Worm (Caenorhabditis elegans) whole organism, mixed stage, embryonic: Measurements from ENCODE around the gene K10G6.5.

Experiments used
- M03D4.4 ChIP-seq: sonication (generic microtip); optimal IDR thresholded peaks from 2 replicates; lab custom pipeline; 2017; ENCODE audit warnings: mild to moderate bottlenecking, missing genetic modification characterization, missing compliant biosample characterization
- blmp-1 ChIP-seq: fragments of 150-350 bp; optimal IDR thresholded peaks from 2 replicates; lab custom pipeline; 2014; ENCODE audit warnings: missing biosample characterization, missing genetic modification characterization
- ceh-39 ChIP-seq: fragments of 150-350 bp; optimal IDR thresholded peaks from 2 replicates; lab custom pipeline; 2014; ENCODE audit warnings: missing biosample characterization, missing genetic modification characterization
- ceh-43 ChIP-seq: fragments of 200-800 bp; sonication (Bioruptor generic); optimal IDR thresholded peaks from 2 replicates; lab custom pipeline; 2018; ENCODE audit warnings: mild to moderate bottlenecking, missing genetic modification characterization, moderate library complexity, missing compliant biosample characterization
- ceh-83 ChIP-seq: fragments of 200-800 bp; sonication (Bioruptor generic); optimal IDR thresholded peaks from 2 replicates; lab custom pipeline; 2018; ENCODE audit warnings: mild to moderate bottlenecking, missing genetic modification characterization, missing compliant biosample characterization
- cnd-1 ChIP-seq: fragments of 200-800 bp; sonication (Bioruptor generic); optimal IDR thresholded peaks from 2 replicates; lab custom pipeline; 2018; ENCODE audit warnings: mild to moderate bottlenecking, missing genetic modification characterization, missing compliant biosample characterization
- drap-1 ChIP-seq: fragments of 200-800 bp; sonication (Bioruptor generic); optimal IDR thresholded peaks from 3 replicates; lab custom pipeline; 2018; ENCODE audit warnings: mild to moderate bottlenecking, missing genetic modification characterization, missing compliant biosample characterization
- elt-1 ChIP-seq: sonication (generic microtip); optimal IDR thresholded peaks from 2 replicates; lab custom pipeline; 2017; ENCODE audit warnings: missing genetic modification characterization, mild to moderate bottlenecking, missing compliant biosample characterization, antibody characterized with exemption, moderate library complexity, borderline replicate concordance; ENCODE audit not compliant: insufficient read depth
- elt-3 ChIP-seq: fragments of 150-350 bp; optimal IDR thresholded peaks from 2 replicates; lab custom pipeline; 2014; ENCODE audit warnings: missing biosample characterization, missing genetic modification characterization
- flh-1 ChIP-seq: fragments of 200-800 bp; sonication (Bioruptor generic); optimal IDR thresholded peaks from 2 replicates; lab custom pipeline; 2018; ENCODE audit warnings: mild to moderate bottlenecking, missing genetic modification characterization, moderate library complexity, missing compliant biosample characterization
- ham-2 ChIP-seq: fragments of 200-800 bp; sonication (Bioruptor generic); optimal IDR thresholded peaks from 2 replicates; lab custom pipeline; 2018; ENCODE audit warnings: mild to moderate bottlenecking, missing genetic modification characterization, missing compliant biosample characterization
- hlh-1 ChIP-seq: fragments of 150-350 bp; optimal IDR thresholded peaks from 2 replicates; lab custom pipeline; 2014; ENCODE audit warnings: missing biosample characterization, missing genetic modification reagents, missing genetic modification characterization
- lin-13 ChIP-seq: fragments of 150-350 bp; optimal IDR thresholded peaks from 2 replicates; lab custom pipeline; 2014; ENCODE audit warnings: missing biosample characterization, missing genetic modification characterization
- lin-32 ChIP-seq: fragments of 200-800 bp; sonication (Bioruptor generic); optimal IDR thresholded peaks from 2 replicates; lab custom pipeline; 2018; ENCODE audit warnings: mild to moderate bottlenecking, missing genetic modification characterization, missing compliant biosample characterization
- lsy-2 ChIP-seq: fragments of 150-350 bp; optimal IDR thresholded peaks from 2 replicates; lab custom pipeline; 2014; ENCODE audit warnings: missing biosample characterization, missing genetic modification characterization
- mab-5 ChIP-seq: fragments of 150-350 bp; optimal IDR thresholded peaks from 2 replicates; lab custom pipeline; 2014; ENCODE audit warnings: missing biosample characterization, missing genetic modification characterization
- mep-1 ChIP-seq: fragments of 150-350 bp; optimal IDR thresholded peaks from 2 replicates; lab custom pipeline; 2017; ENCODE audit warnings: missing biosample characterization, missing genetic modification reagents, missing genetic modification characterization, inconsistent platforms
- mls-2 ChIP-seq: sonication (generic microtip); optimal IDR thresholded peaks from 2 replicates; lab custom pipeline; 2016; ENCODE audit warnings: mild to moderate bottlenecking, missing genetic modification characterization, moderate library complexity, missing compliant biosample characterization
- nhr-12 ChIP-seq: fragments of 150-350 bp; optimal IDR thresholded peaks from 2 replicates; lab custom pipeline; 2014; ENCODE audit warnings: missing biosample characterization, missing genetic modification characterization
- nhr-237 ChIP-seq: fragments of 150-350 bp; optimal IDR thresholded peaks from 2 replicates; lab custom pipeline; 2014; ENCODE audit warnings: missing biosample characterization, missing genetic modification characterization
- nhr-28 ChIP-seq: fragments of 150-350 bp; optimal IDR thresholded peaks from 2 replicates; lab custom pipeline; 2014; ENCODE audit warnings: missing biosample characterization, missing genetic modification characterization
- nhr-76 ChIP-seq: sonication (generic microtip); optimal IDR thresholded peaks from 2 replicates; lab custom pipeline; 2017; ENCODE audit warnings: missing biosample characterization, missing genetic modification characterization
- pha-4 ChIP-seq: fragments of 150-350 bp; optimal IDR thresholded peaks from 2 replicates; lab custom pipeline; 2018; ENCODE audit warnings: missing biosample characterization, missing genetic modification reagents, missing genetic modification characterization
- sem-2 ChIP-seq: fragments of 200-800 bp; sonication (Bioruptor generic); optimal IDR thresholded peaks from 2 replicates; lab custom pipeline; 2018; ENCODE audit warnings: mild to moderate bottlenecking, missing genetic modification characterization, missing compliant biosample characterization
- sptf-1 ChIP-seq: sonication (generic microtip); optimal IDR thresholded peaks from 2 replicates; lab custom pipeline; 2017; ENCODE audit warnings: mild to moderate bottlenecking, missing genetic modification characterization, moderate library complexity, missing compliant biosample characterization
- tbx-8 ChIP-seq: fragments of 200-800 bp; sonication (Bioruptor generic); optimal IDR thresholded peaks from 2 replicates; lab custom pipeline; 2018; ENCODE audit warnings: mild to moderate bottlenecking, missing genetic modification characterization, moderate library complexity, missing compliant biosample characterization
- unc-120 ChIP-seq: sonication (generic microtip); optimal IDR thresholded peaks from 2 replicates; lab custom pipeline; 2017; ENCODE audit warnings: missing genetic modification characterization, missing compliant biosample characterization; ENCODE audit not compliant: poor library complexity, severe bottlenecking
- unc-62 ChIP-seq: fragments of 150-350 bp; optimal IDR thresholded peaks from 2 replicates; lab custom pipeline; 2014; ENCODE audit warnings: missing biosample characterization, missing genetic modification reagents, missing genetic modification characterization
- zip-8 ChIP-seq: fragments of 150-350 bp; optimal IDR thresholded peaks from 2 replicates; lab custom pipeline; 2014; ENCODE audit warnings: missing biosample characterization, missing genetic modification characterization
- ztf-11 ChIP-seq: fragments of 150-350 bp; optimal IDR thresholded peaks from 2 replicates; lab custom pipeline; 2014; ENCODE audit warnings: missing biosample characterization, missing genetic modification characterization

The K10G6.5 gene

ce11 chrII:3980373-3980772, 6.7 kb upstream of the K10G6.5 start:
- TF ChIP-seq drap-1 (GFP tag; lab: Kevin White, UChicago) = no peak
- TF ChIP-seq nhr-237 (tag; lab: Kevin White, UChicago) = no peak
- no peak for TF ChIP-seq M03D4.4 (tag; lab: Kevin White, UChicago)

- no peak for TF ChIP-seq flh-1 (GFP tag; lab: Kevin White, UChicago)
- no peak for TF ChIP-seq ceh-43 (GFP tag; lab: Kevin White, UChicago)
- TF ChIP-seq M03D4.4 (tag; lab: Kevin White, UChicago) = no peak
- no peak for TF ChIP-seq lsy-2 (tag; lab: Kevin White, UChicago)
- no peak for TF ChIP-seq sem-2 (GFP tag; lab: Kevin White, UChicago)
- TF ChIP-seq, all 35 proteins: peak for 0
These were observed 4.7 kb upstream of the K10G6.5 start, which contains the start of gene lin-31 for ce11 chrII:3982313-3982712. Gene lin-31, plus strand, starts transcription at chrII:3982549.

- TF ChIP-seq zip-8 (peak; percentile 4), nhr-12 (no peak)
These were observed 2.8 kb upstream of the K10G6.5 start for ce11 chrII:3984242-3984641.

- no peak for TF ChIP-seq flh-1 (GFP tag; lab: Kevin White, UChicago)
- no peak for TF ChIP-seq blmp-1
- TF ChIP-seq mep-1 = no peak
- TF ChIP-seq nhr-28 (tag; lab: Kevin White, UChicago) = no peak
- TF ChIP-seq cnd-1 = no peak
- TF ChIP-seq zip-8 = no peak
- TF ChIP-seq tbx-8 (GFP tag; lab: Kevin White, UChicago) = no peak
These were observed 2.7 kb downstream of the K10G6.5 start, which contains the start of gene Y14H12A.2 for ce11 chrII:3989627-3990367. Gene Y14H12A.2, minus strand, starts transcription at chrII:3989677.

ce11 chrII:3990706-3991105, 3.7 kb downstream of the K10G6.5 start:
- TF ChIP-seq nhr-28 (tag; lab: Kevin White, UChicago) = no peak
- TF ChIP-seq zip-8 = no peak
- TF ChIP-seq mep-1 = no peak
- TF ChIP-seq sptf-1 (tag; lab: Kevin White, UChicago) = no peak
- TF ChIP-seq cnd-1 = no peak
- no peak for TF ChIP-seq mls-2
- no peak for TF ChIP-seq nhr-237 (tag; lab: Kevin White, UChicago)
- no peak for TF ChIP-seq pha-4
- TF ChIP-seq elt-1 (tag; lab: Kevin White, UChicago) = no peak
- no peak for TF ChIP-seq lin-32 (GFP tag; lab: Kevin White, UChicago)
- no peak for TF ChIP-seq sem-2 (GFP tag; lab: Kevin White, UChicago)
- no peak for TF ChIP-seq mab-5 (tag; lab: Kevin White, UChicago)
- TF ChIP-seq unc-120 (tag; lab: Kevin White, UChicago) = no peak
- TF ChIP-seq unc-62 = no peak
- no peak for TF ChIP-seq nhr-12
- no peak for TF ChIP-seq lin-13 (tag; lab: Kevin White, UChicago)

- no peak for TF ChIP-seq lin-32 (GFP tag; lab: Kevin White, UChicago)
- TF ChIP-seq ztf-11 (tag; lab: Kevin White, UChicago) = no peak
- no peak for TF ChIP-seq blmp-1
- TF ChIP-seq unc-120 (tag; lab: Kevin White, UChicago) = no peak
- TF ChIP-seq sem-2 (GFP tag; lab: Kevin White, UChicago) = no peak
- no peak for TF ChIP-seq ceh-83
- no peak for TF ChIP-seq elt-1 (tag; lab: Kevin White, UChicago)
- no peak for TF ChIP-seq ceh-39 (tag; lab: Kevin White, UChicago)
- no peak for TF ChIP-seq unc-62
- no peak for TF ChIP-seq zip-8
- no peak for TF ChIP-seq hlh-1
- no peak for TF ChIP-seq ceh-43 (GFP tag; lab: Kevin White, UChicago)
- TF ChIP-seq nhr-76 (tag; lab: Kevin White, UChicago) = no peak
- no peak for TF ChIP-seq elt-3
- no peak for TF ChIP-seq M03D4.4 (tag; lab: Kevin White, UChicago)
- TF ChIP-seq mab-5 (tag; lab: Kevin White, UChicago) = no peak
- TF ChIP-seq ham-2 (GFP tag; lab: Kevin White, UChicago) = no peak
- TF ChIP-seq, all 35 proteins: peak for 0
These were observed 5.0 kb downstream of the K10G6.5 start for ce11 chrII:3992029-3992428.
